Fruit fly (Drosophila melanogaster): ENCODE results near the gene CG6293.
A peak's percentile ranks its signal among the peaks of the same experiment; 100 is the strongest.

Gene CG6293

DNA sequence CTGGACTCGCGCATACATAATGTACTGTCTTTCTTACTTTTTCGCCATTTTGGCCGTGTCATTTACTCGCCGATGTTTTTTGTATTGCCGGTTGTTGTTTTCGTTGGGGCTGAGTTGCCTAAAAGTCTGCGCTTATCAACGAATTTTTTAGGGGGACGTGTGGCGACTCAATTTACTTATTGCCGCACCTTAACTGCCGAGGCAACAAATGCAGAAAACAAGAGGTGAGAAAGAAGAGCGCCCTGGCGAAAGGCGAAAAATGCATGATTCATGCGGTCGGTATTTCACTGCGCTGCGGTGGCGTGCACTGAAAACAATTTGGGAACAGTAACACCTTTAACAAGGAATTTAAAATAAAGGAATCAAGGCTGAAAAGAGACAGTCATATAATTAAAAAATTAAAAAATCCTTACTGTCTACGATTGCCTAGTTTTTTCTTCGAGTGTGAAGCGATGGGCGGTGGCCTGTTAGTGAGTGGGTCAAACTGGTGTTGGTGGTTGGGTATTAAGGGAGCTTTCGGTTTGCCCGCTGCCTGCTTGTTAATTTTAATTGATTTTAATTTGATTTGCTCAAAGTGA, 42.5 kb downstream of the CG6293 start (continued):
- TF ChIP-seq Mes4 (GFP tag; optimal IDR thresholded peaks at IDR 0.05) (no peak), wek (GFP tag; optimal IDR thresholded peaks at IDR 0.05) (no peak), ewg (GFP tag; optimal IDR thresholded peaks at IDR 0.05) (peak; percentile 58), CG14667 (GFP tag; IDR thresholded peaks at IDR 0.05) (peak; percentile 77), Doc3 (GFP tag; IDR thresholded peaks at IDR 0.05; ENCODE audit: partially characterized antibody) (no peak), Dek (tag; optimal IDR thresholded peaks at IDR 0.05) (peak; percentile 72), HLHmδ (GFP tag; optimal IDR thresholded peaks at IDR 0.05) (no peak), Lpt (GFP tag; optimal IDR thresholded peaks at IDR 0.05) (no peak), CG17328 (GFP tag; IDR thresholded peaks at IDR 0.05) (peak; percentile 84), CG15073 (GFP tag; optimal IDR thresholded peaks at IDR 0.05) (no peak), nmo (GFP tag; optimal IDR thresholded peaks at IDR 0.05) (peak; percentile 63), Optix (GFP tag; IDR thresholded peaks at IDR 0.05) (peak; percentile 65; the same call in 2 of the 3 replicates), lov (optimal IDR thresholded peaks at IDR 0.05) (no peak), lov (GFP tag; IDR thresholded peaks at IDR 0.05) (peak; percentile 61; the same call in 1 of the 3 replicates), jumu (GFP tag; optimal IDR thresholded peaks at IDR 0.05) (no peak), Fer2 (tag; optimal IDR thresholded peaks at IDR 0.05) (no peak), eve (GFP tag; optimal IDR thresholded peaks at IDR 0.05) (no peak), CG11247 (GFP tag; IDR thresholded peaks at IDR 0.05) (peak; percentile 67), ERR (GFP tag; optimal IDR thresholded peaks at IDR 0.05) (peak; percentile 42), YL-1 (GFP tag; optimal IDR thresholded peaks at IDR 0.05) (no peak), CG3281 (GFP tag; optimal IDR thresholded peaks at IDR 0.05) (peak; percentile 70), CG12391 (tag; optimal IDR thresholded peaks at IDR 0.05) (peak; percentile 60), CG8924 (tag; optimal IDR thresholded peaks at IDR 0.05) (peak; percentile 24), seq (GFP tag; IDR thresholded peaks at IDR 0.05) (peak; percentile 64; the same call in 1 of the 2 replicates), crc (GFP tag; optimal IDR thresholded peaks at IDR 0.05) (no peak), Meics (GFP tag; optimal IDR thresholded peaks at IDR 0.05) (peak; percentile 21), CG2129 (GFP tag; IDR thresholded peaks at IDR 0.05; ENCODE audit: partially characterized antibody) (no peak), CG6791 (GFP tag; IDR thresholded peaks at IDR 0.05; ENCODE audit: partially characterized antibody) (no peak), CG14441 (GFP tag; IDR thresholded peaks at IDR 0.05) (peak; percentile 82), p53 (GFP tag; optimal IDR thresholded peaks at IDR 0.05) (no peak), CG7786 (GFP tag; optimal IDR thresholded peaks at IDR 0.05) (peak; percentile 64), CG1602 (GFP tag; optimal IDR thresholded peaks at IDR 0.05) (peak; percentile 24), CG2889 (GFP tag; IDR thresholded peaks at IDR 0.05) (peak; percentile 75; the same call in 2 of the 3 replicates), stwl (tag; optimal IDR thresholded peaks at IDR 0.05) (no peak), caup (GFP tag; optimal IDR thresholded peaks at IDR 0.05; ENCODE audit: severe bottlenecking) (peak; percentile 20), Hmr (GFP tag; optimal IDR thresholded peaks at IDR 0.05) (peak; percentile 59), CG17186 (GFP tag; optimal IDR thresholded peaks at IDR 0.05) (no peak), CG11093 (GFP tag; IDR thresholded peaks at IDR 0.05) (peak; percentile 65), fru (optimal IDR thresholded peaks at IDR 0.05) (no peak), tll (GFP tag; optimal IDR thresholded peaks at IDR 0.05) (no peak), Sry-β (GFP tag; optimal IDR thresholded peaks at IDR 0.05) (no peak), CG8944 (GFP tag; optimal IDR thresholded peaks at IDR 0.05) (peak; percentile 52), CG12104 (GFP tag; optimal IDR thresholded peaks at IDR 0.05) (no peak), CG11696 (GFP tag; IDR thresholded peaks at IDR 0.05) (peak; percentile 56), pan (optimal IDR thresholded peaks at IDR 0.05) (no peak), pan (GFP tag; optimal IDR thresholded peaks at IDR 0.05 in 1 of 2, IDR thresholded peaks at IDR 0.05 in 1 of 2) (peak in 1 of 2 experiments; percentile 83), trh (GFP tag; optimal IDR thresholded peaks at IDR 0.05) (no peak), Dfd (GFP tag; optimal IDR thresholded peaks at IDR 0.05) (no peak), GATAe (GFP tag; conservative IDR thresholded peaks at IDR 0.05) (0 out of 2 replicates have a peak, but pooled peaks have one; percentile 9), fd64A (GFP tag; optimal IDR thresholded peaks at IDR 0.05) (no peak), gsb-n (tag; optimal IDR thresholded peaks at IDR 0.05) (peak; percentile 14)

Data from whole organism, embryonic.